Fruit fly (Drosophila melanogaster): Measurements from ENCODE around the gene PDZ-GEF.

PDZ-GEF gene

DNA sequence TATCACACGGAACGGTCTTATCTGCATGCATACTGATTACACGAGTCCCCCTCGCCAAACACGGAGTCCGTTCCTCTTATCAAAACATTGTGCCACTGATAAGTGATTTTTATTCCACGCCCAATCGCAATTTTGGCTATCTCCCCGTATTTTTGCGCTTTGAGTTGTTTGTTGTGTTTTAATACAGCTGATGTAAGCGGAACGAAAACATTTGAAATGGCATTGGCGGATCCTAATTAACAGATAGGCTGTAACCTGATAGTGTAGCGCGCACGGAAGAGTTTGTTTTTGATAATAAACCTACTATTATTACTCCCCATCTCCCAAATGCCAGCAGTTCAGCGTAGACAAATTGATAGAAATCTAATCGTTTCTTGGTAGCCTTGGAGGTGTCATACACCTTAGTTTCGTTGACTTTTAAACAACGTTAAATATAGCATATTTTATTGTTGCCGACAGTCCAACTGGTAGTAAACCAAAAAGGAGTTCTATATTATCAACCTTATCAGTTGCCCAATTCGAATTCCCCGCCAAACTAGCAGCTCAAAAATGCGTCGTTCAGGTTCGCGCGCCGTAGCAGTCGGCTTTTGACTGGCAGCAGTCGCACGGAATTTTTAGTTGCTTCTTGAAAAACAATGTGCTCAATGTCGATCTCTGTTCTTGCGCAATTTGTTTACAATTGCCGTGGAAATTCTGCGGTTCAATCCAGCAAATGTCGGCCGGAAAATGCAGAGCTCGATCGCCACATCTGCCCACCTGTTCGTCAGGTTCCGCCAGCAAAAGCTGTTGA, 19.7 kb downstream of the PDZ-GEF start (continued):
- TF ChIP-seq Stat92E (GFP tag; optimal IDR thresholded peaks at IDR 0.05) (peak in 1 of 3 experiments; percentile 16), Aef1 (GFP tag; IDR thresholded peaks at IDR 0.05) (no peak), nmo (GFP tag; optimal IDR thresholded peaks at IDR 0.05) (peak; percentile 59), CG9817 (tag; optimal IDR thresholded peaks at IDR 0.05) (no peak), ase (GFP tag; IDR thresholded peaks at IDR 0.05) (no peak), ken (GFP tag; IDR thresholded peaks at IDR 0.05) (0 out of 3 replicates have a peak, but pooled peaks have one; percentile 19), Fer2 (tag; optimal IDR thresholded peaks at IDR 0.05) (no peak), dati (GFP tag; IDR thresholded peaks at IDR 0.05) (no peak), CG8765 (GFP tag; IDR thresholded peaks at IDR 0.05) (0 out of 2 replicates have a peak, but pooled peaks have one; percentile 16), CG6654 (GFP tag; optimal IDR thresholded peaks at IDR 0.05) (no peak), row (GFP tag; IDR thresholded peaks at IDR 0.05) (peak; percentile 14; the same call in 1 of the 3 replicates), gsb-n (tag; optimal IDR thresholded peaks at IDR 0.05) (no peak), dm (GFP tag; optimal IDR thresholded peaks at IDR 0.05) (peak; percentile 86), Doc2 (GFP tag; IDR thresholded peaks at IDR 0.05) (no peak), CG32772 (GFP tag; IDR thresholded peaks at IDR 0.05) (no peak), HmgZ (tag; optimal IDR thresholded peaks at IDR 0.05) (peak; percentile 74), zfh1 (GFP tag; IDR thresholded peaks at IDR 0.05) (no peak), tap (tag; optimal IDR thresholded peaks at IDR 0.05) (no peak), ro (GFP tag; IDR thresholded peaks at IDR 0.05) (no peak), zfh2 (GFP tag; optimal IDR thresholded peaks at IDR 0.05) (no peak), Hmx (GFP tag; optimal IDR thresholded peaks at IDR 0.05) (no peak), D19A (tag; optimal IDR thresholded peaks at IDR 0.05) (no peak), CG12744 (GFP tag; optimal IDR thresholded peaks at IDR 0.05) (no peak), CG17186 (GFP tag; optimal IDR thresholded peaks at IDR 0.05) (peak; percentile 77), Nf-YC (tag; optimal IDR thresholded peaks at IDR 0.05) (peak; percentile 26), cwo (GFP tag; optimal IDR thresholded peaks at IDR 0.05) (peak; percentile 47), CG3163 (GFP tag; optimal IDR thresholded peaks at IDR 0.05) (no peak), Abd-B (GFP tag; optimal IDR thresholded peaks at IDR 0.05) (peak; percentile 30), Neu2 (GFP tag; optimal IDR thresholded peaks at IDR 0.05; ENCODE audit: borderline replicate concordance) (peak; percentile 27), tin (GFP tag; optimal IDR thresholded peaks at IDR 0.05) (no peak), Taf1 (GFP tag; IDR thresholded peaks at IDR 0.05) (no peak), dimm (GFP tag; IDR thresholded peaks at IDR 0.05) (no peak), CG14965 (GFP tag; optimal IDR thresholded peaks at IDR 0.05; ENCODE audit: borderline replicate concordance) (no peak), sens (GFP tag) (peak; percentile 67), Bteb2 (GFP tag; optimal IDR thresholded peaks at IDR 0.05) (no peak), Meics (GFP tag; optimal IDR thresholded peaks at IDR 0.05) (peak; percentile 5), CG10979 (tag; optimal IDR thresholded peaks at IDR 0.05) (no peak), CG31224 (GFP tag; IDR thresholded peaks at IDR 0.05) (no peak), CG5245 (GFP tag; optimal IDR thresholded peaks at IDR 0.05) (no peak), bigmax (GFP tag; optimal IDR thresholded peaks at IDR 0.05) (no peak), p53 (GFP tag; optimal IDR thresholded peaks at IDR 0.05) (no peak), CG3838 (GFP tag; optimal IDR thresholded peaks at IDR 0.05) (no peak), abd-A (tag; optimal IDR thresholded peaks at IDR 0.05) (no peak), pfk (GFP tag; optimal IDR thresholded peaks at IDR 0.05) (peak; percentile 13), CG31388 (GFP tag; optimal IDR thresholded peaks at IDR 0.05) (no peak), CG8359 (GFP tag; optimal IDR thresholded peaks at IDR 0.05; ENCODE audit: borderline replicate concordance) (no peak), gem (tag; optimal IDR thresholded peaks at IDR 0.05) (no peak), trem (tag; optimal IDR thresholded peaks at IDR 0.05) (peak; percentile 16), CG6683 (GFP tag; optimal IDR thresholded peaks at IDR 0.05) (no peak), CG11696 (GFP tag; IDR thresholded peaks at IDR 0.05) (no peak)

All from whole organism, embryonic.